Fruit fly (Drosophila melanogaster) whole organism, pupa: ENCODE data around the gene Pdi.
A peak's percentile ranks its signal among the peaks of the same experiment; 100 is the strongest.

Source experiments
- CG10348 ChIP-seq: fragments of 200-800 bp; sonication (Bioruptor generic); IDR thresholded peaks from 2 replicates; pipeline ENCODE4 v1.3.6; 2022; ENCODE audit warnings: missing biosample characterization, missing genetic modification characterization
- CG12605 ChIP-seq: fragments of 200-800 bp; sonication (Bioruptor generic); IDR thresholded peaks from 2 replicates; pipeline ENCODE4 v1.3.6; 2022; ENCODE audit warnings: missing biosample characterization, missing genetic modification characterization
- CG13204 ChIP-seq: fragments of 200-800 bp; sonication (Bioruptor generic); optimal IDR thresholded peaks from 2 replicates; lab custom pipeline; 2018; ENCODE audit warnings: missing biosample characterization, mild to moderate bottlenecking, missing genetic modification characterization, moderate library complexity
- CG14655 ChIP-seq: fragments of 200-800 bp; sonication (Bioruptor generic); optimal IDR thresholded peaks from 3 replicates; lab custom pipeline; 2017; ENCODE audit warnings: mild to moderate bottlenecking, missing biosample characterization, missing genetic modification reagents, missing genetic modification characterization
- CG15710 ChIP-seq: fragments of 200-800 bp; sonication (Bioruptor generic); optimal IDR thresholded peaks from 2 replicates; lab custom pipeline; 2018; ENCODE audit warnings: missing biosample characterization, mild to moderate bottlenecking, missing genetic modification characterization, moderate library complexity
- CG17806 ChIP-seq: fragments of 200-800 bp; sonication (Bioruptor generic); optimal IDR thresholded peaks from 2 replicates; lab custom pipeline; 2018; ENCODE audit warnings: missing biosample characterization, mild to moderate bottlenecking, missing genetic modification characterization, moderate library complexity
- CG32121 ChIP-seq: fragments of 200-800 bp; sonication (Bioruptor generic); IDR thresholded peaks from 2 replicates; pipeline ENCODE4 v1.3.6; 2022; ENCODE audit warnings: missing biosample characterization, missing genetic modification characterization
- CG34367 ChIP-seq: fragments of 200-800 bp; sonication (Bioruptor generic); optimal IDR thresholded peaks from 2 replicates; lab custom pipeline; 2018; ENCODE audit warnings: missing biosample characterization, mild to moderate bottlenecking, missing genetic modification characterization
- CG4496 ChIP-seq: fragments of 200-800 bp; sonication (Bioruptor generic); IDR thresholded peaks from 3 replicates; pipeline ENCODE4 v1.3.6; 2022; ENCODE audit warnings: missing biosample characterization, missing genetic modification characterization
- CG8159 ChIP-seq: fragments of 200-800 bp; sonication (Bioruptor generic); optimal IDR thresholded peaks from 3 replicates; lab custom pipeline; 2018; ENCODE audit warnings: missing biosample characterization, mild to moderate bottlenecking, missing genetic modification characterization, moderate library complexity
- CG8301 ChIP-seq: fragments of 200-800 bp; sonication (Bioruptor generic); optimal IDR thresholded peaks from 2 replicates; lab custom pipeline; 2018; ENCODE audit warnings: missing biosample characterization, mild to moderate bottlenecking, missing genetic modification characterization
- CG9948 ChIP-seq: fragments of 200-800 bp; sonication (Bioruptor generic); optimal IDR thresholded peaks from 2 replicates; lab custom pipeline; 2018; ENCODE audit warnings: missing biosample characterization, mild to moderate bottlenecking, missing genetic modification characterization, moderate library complexity
- D1 ChIP-seq: fragments of 200-800 bp; sonication (Bioruptor generic); optimal IDR thresholded peaks from 2 replicates; lab custom pipeline; 2018; ENCODE audit warnings: missing biosample characterization, mild to moderate bottlenecking, missing genetic modification characterization, moderate library complexity
- EcR ChIP-seq: fragments of 200-800 bp; sonication (Bioruptor generic); optimal IDR thresholded peaks from 3 replicates; lab custom pipeline; 2019; ENCODE audit warnings: missing biosample characterization, missing genetic modification characterization, mild to moderate bottlenecking, moderate library complexity, missing genetic modification reagents
- Ets98B ChIP-seq: fragments of 200-800 bp; sonication (Bioruptor generic); IDR thresholded peaks from 2 replicates; pipeline ENCODE4 v1.3.6; 2022; ENCODE audit warnings: missing biosample characterization, missing genetic modification characterization
- Pif1A ChIP-seq: fragments of 200-800 bp; sonication (Bioruptor generic); optimal IDR thresholded peaks from 3 replicates; lab custom pipeline; 2016; ENCODE audit warnings: missing biosample characterization, missing genetic modification characterization
- Pif1B ChIP-seq: fragments of 200-800 bp; sonication (Bioruptor generic); optimal IDR thresholded peaks from 3 replicates; lab custom pipeline; 2016; ENCODE audit warnings: missing biosample characterization, missing genetic modification characterization
- Snoo ChIP-seq: fragments of 200-800 bp; sonication (Bioruptor generic); optimal IDR thresholded peaks from 3 replicates; lab custom pipeline; 2017; ENCODE audit warnings: missing biosample characterization, mild to moderate bottlenecking, missing genetic modification characterization, inconsistent platforms
- fd96Ca ChIP-seq: fragments of 200-800 bp; sonication (Bioruptor generic); IDR thresholded peaks from 3 replicates; pipeline ENCODE4 v1.3.6; 2022; ENCODE audit warnings: missing biosample characterization, missing genetic modification characterization
- gl ChIP-seq: fragments of 200-800 bp; sonication (Bioruptor generic); optimal IDR thresholded peaks from 2 replicates; lab custom pipeline; 2018; ENCODE audit warnings: missing biosample characterization, mild to moderate bottlenecking, missing genetic modification characterization
- rn ChIP-seq: fragments of 200-800 bp; sonication (Bioruptor generic); IDR thresholded peaks from 2 replicates; pipeline ENCODE4 v1.3.6; 2022; ENCODE audit warnings: missing biosample characterization, missing genetic modification characterization

Pdi gene

DNA sequence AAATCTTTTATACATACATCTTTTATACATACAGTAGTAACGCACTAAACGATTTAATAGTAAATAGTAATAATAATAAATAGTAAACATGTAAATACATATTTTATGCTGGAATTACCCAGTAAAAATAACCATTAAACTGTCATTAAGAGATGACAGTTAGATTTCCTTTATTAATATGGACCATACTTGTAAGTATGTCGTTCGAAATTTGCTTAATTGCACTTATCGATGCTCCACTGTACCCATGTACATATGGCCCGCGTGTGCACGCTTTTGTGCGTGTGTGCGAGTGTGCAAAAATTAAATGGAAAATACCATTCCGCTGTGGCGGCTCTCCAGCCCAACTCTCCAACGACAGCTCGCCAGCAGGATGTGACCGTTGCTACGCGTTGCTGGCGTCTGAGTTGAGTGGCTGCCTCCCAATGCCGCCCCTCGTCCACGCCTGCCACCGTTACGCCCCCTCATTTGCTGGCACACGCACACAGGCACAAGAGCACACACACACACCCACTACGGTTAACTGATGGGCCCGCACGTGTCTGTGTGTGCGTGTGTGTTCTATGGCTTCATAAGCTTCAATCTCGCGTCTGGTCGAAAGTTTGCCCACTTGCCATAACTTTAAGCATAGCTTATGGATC lies 39.9 kb downstream of the Pdi start:
- no peak for TF ChIP-seq rn (GFP tag; lab: Robert Waterston, UW)
- TF ChIP-seq Snoo (tag; lab: Kevin White, UChicago), result no peak
- TF ChIP-seq Pif1B, result no peak
- TF ChIP-seq CG13204 (GFP tag; lab: Kevin White, UChicago), result peak; percentile 96
- peak; percentile 49 for TF ChIP-seq CG8159 (tag; lab: Kevin White, UChicago)
- peak; percentile 25 for TF ChIP-seq CG9948 (tag; lab: Kevin White, UChicago)
- TF ChIP-seq EcR (GFP tag; lab: Kevin White, UChicago), result peak; percentile 49
- TF ChIP-seq CG32121 (GFP tag; lab: Robert Waterston, UW), result no peak
- TF ChIP-seq fd96Ca, result 0 out of 3 replicates have a peak, but pooled peaks have one; percentile 12
- peak; percentile 5 for TF ChIP-seq Pif1A
- peak; percentile 49 for TF ChIP-seq CG15710
- no peak for TF ChIP-seq gl (tag; lab: Kevin White, UChicago)
- TF ChIP-seq Ets98B (GFP tag; lab: Robert Waterston, UW), result peak; percentile 31
- no peak for TF ChIP-seq CG10348 (GFP tag; lab: Robert Waterston, UW)
- TF ChIP-seq CG4496, result peak; percentile 54; the same call in 1 of the 3 replicates
- TF ChIP-seq D1 (tag; lab: Kevin White, UChicago), result no peak
- peak; percentile 49 for TF ChIP-seq CG14655 (GFP tag; lab: Kevin White, UChicago)
- peak; percentile 38 for TF ChIP-seq CG34367 (tag; lab: Kevin White, UChicago)
- TF ChIP-seq CG12605 (GFP tag; lab: Robert Waterston, UW), result no peak
- TF ChIP-seq CG17806 (tag; lab: Kevin White, UChicago), result peak; percentile 31
- TF ChIP-seq CG8301, result peak; percentile 13

DNA sequence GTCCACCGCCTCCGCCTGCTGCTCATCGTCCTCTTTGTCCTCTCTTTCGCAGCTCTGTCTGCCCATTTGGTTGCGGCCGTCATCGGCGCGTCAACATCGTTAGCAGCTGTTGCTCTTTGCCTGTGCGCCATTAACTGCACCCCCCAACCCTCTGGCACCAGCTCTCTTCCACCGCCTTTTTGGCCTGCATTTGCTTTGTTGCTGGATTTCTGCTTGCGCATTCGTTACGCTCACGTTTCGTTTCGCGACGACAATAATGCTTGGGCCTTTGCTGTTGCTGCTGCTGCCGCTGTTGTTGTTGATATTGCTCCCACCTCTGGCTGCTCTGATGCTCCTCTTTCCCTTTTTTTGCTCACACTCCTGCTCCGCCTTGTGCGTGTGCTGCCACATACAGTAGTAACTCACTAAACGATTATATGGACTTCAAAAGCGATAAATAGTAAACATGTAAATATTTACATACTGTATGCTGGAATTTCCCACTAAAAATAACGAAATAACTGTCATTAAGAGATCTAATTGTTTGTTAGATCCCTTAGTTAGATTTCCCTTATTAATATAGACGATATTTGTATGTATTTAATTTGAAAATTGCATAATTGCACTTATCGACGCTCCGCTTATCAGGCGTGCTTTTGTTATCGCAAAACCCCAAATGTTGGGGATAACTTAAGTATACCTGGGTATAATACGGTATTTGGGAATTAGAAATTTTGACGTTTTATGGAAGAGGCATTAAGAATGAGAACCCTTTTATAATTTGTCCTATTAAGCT lies 40.8 kb downstream of the Pdi start:
- TF ChIP-seq CG13204 (GFP tag; lab: Kevin White, UChicago) (peak; percentile 99), Ets98B (GFP tag; lab: Robert Waterston, UW) (peak; percentile 47; the same call in 1 of the 2 replicates), EcR (GFP tag; lab: Kevin White, UChicago) (peak; percentile 83), rn (GFP tag; lab: Robert Waterston, UW) (no peak), CG34367 (tag; lab: Kevin White, UChicago) (peak; percentile 5), Snoo (tag; lab: Kevin White, UChicago) (peak; percentile 22), CG10348 (GFP tag; lab: Robert Waterston, UW) (0 out of 2 replicates have a peak, but pooled peaks have one; percentile 7), CG8159 (tag; lab: Kevin White, UChicago) (peak; percentile 52), fd96Ca (peak; percentile 25; the same call in 1 of the 3 replicates), Pif1B (no peak), CG14655 (GFP tag; lab: Kevin White, UChicago) (peak; percentile 2), Pif1A (no peak), CG12605 (GFP tag; lab: Robert Waterston, UW) (no peak; the same call in 1 of the 2 replicates), D1 (tag; lab: Kevin White, UChicago) (peak; percentile 12), CG8301 (peak; percentile 18), CG15710 (peak; percentile 37), CG32121 (GFP tag; lab: Robert Waterston, UW) (peak; percentile 60), CG17806 (tag; lab: Kevin White, UChicago) (peak; percentile 25), CG4496 (peak; percentile 71; the same call in 2 of the 3 replicates), gl (tag; lab: Kevin White, UChicago) (peak; percentile 8), CG9948 (tag; lab: Kevin White, UChicago) (peak; percentile 7)
- TF ChIP-seq, all 21 proteins: peak for 17

- no peak for TF ChIP-seq CG17806 (tag; lab: Kevin White, UChicago)
- no peak for TF ChIP-seq fd96Ca
- TF ChIP-seq CG12605 (GFP tag; lab: Robert Waterston, UW), result no peak
- TF ChIP-seq CG9948 (tag; lab: Kevin White, UChicago), result no peak
- no peak for TF ChIP-seq CG34367 (tag; lab: Kevin White, UChicago)
- no peak for TF ChIP-seq Ets98B (GFP tag; lab: Robert Waterston, UW)
- TF ChIP-seq Pif1B, result no peak
- TF ChIP-seq CG13204 (GFP tag; lab: Kevin White, UChicago), result no peak
- TF ChIP-seq CG8301, result no peak
- no peak for TF ChIP-seq CG4496
- no peak for TF ChIP-seq rn (GFP tag; lab: Robert Waterston, UW)
- no peak for TF ChIP-seq CG14655 (GFP tag; lab: Kevin White, UChicago)
These were observed 41.7 kb downstream of the Pdi start for dm6 chr3L:15100983-15101382.

DNA sequence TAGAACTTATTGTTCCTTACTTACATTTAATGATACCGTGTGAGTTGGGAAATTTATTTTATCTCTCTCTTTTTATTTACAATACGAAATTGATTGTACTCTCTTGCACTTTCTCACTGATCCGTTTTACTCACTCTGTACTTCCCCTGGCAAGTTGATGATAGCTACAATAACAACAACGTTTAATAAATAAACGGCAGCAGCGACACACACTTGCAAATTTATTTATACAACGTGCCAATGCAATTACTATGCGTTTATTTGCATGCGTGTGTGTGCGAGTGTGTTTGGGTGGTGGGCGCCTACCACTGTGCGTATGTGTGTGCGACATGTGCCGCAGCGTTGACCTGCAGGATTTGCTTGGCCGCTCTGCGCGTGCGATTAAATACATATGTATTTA lies 43.1 kb downstream of the Pdi start:
- no peak for TF ChIP-seq CG8159 (tag; lab: Kevin White, UChicago)
- TF ChIP-seq CG9948 (tag; lab: Kevin White, UChicago), result no peak
- TF ChIP-seq CG12605 (GFP tag; lab: Robert Waterston, UW), result no peak
- peak; percentile 63 for TF ChIP-seq CG13204 (GFP tag; lab: Kevin White, UChicago)
- TF ChIP-seq CG34367 (tag; lab: Kevin White, UChicago), result no peak
- no peak for TF ChIP-seq CG10348 (GFP tag; lab: Robert Waterston, UW)
- no peak for TF ChIP-seq fd96Ca
- peak; percentile 26 for TF ChIP-seq EcR (GFP tag; lab: Kevin White, UChicago)
- TF ChIP-seq Ets98B (GFP tag; lab: Robert Waterston, UW), result no peak
- TF ChIP-seq rn (GFP tag; lab: Robert Waterston, UW), result no peak
- no peak for TF ChIP-seq D1 (tag; lab: Kevin White, UChicago)
- TF ChIP-seq, all 21 proteins: peak for 2
